Worm (Caenorhabditis elegans) whole organism, midembryonic: ENCODE results near the gene nhr-241.

Source experiments
- flt-1 ChIP-seq: fragments of 200-800 bp; sonication (Bioruptor generic); IDR thresholded peaks from 2 replicates; pipeline ENCODE4 v1.3.6; 2022; ENCODE audit warnings: missing genetic modification characterization, missing compliant biosample characterization
- klf-2 ChIP-seq: fragments of 200-800 bp; sonication (Bioruptor generic); conservative IDR thresholded peaks from 2 replicates; pipeline ENCODE4 v1.3.6; 2022; ENCODE audit warnings: missing genetic modification reagents, missing genetic modification characterization, missing compliant biosample characterization
- ztf-29 ChIP-seq: fragments of 200-800 bp; sonication (Bioruptor generic); IDR thresholded peaks from 2 replicates; pipeline ENCODE4 v1.3.6; 2022; ENCODE audit warnings: missing genetic modification reagents, missing genetic modification characterization, missing compliant biosample characterization

- TF ChIP-seq ztf-29 (no peak), klf-2 (GFP tag; lab: Robert Waterston, UW) (no peak), flt-1 (GFP tag; lab: Robert Waterston, UW) (no peak)
Measured at ce11 chrV:18724076-18724475, 24.8 kb downstream of the nhr-241 start.
